Worm (Caenorhabditis elegans) whole organism, L1 larva: ENCODE data around the gene T24E12.10.
"Not testable (repeated sequence)": the region's sequence is repeated elsewhere in the genome, so short reads cannot be mapped to it uniquely, and the experiment has no call there.

Experiments
- ama-1 ChIP-seq: fragments of 150-350 bp; optimal IDR thresholded peaks from 2 replicates; lab custom pipeline; 2014
- ceh-8 ChIP-seq: fragments of 200-800 bp; sonication (Bioruptor generic); optimal IDR thresholded peaks from 2 replicates; lab custom pipeline; 2018; ENCODE audit warnings: mild to moderate bottlenecking, missing genetic modification characterization, moderate library complexity, missing compliant biosample characterization
- ceh-90 ChIP-seq: sonication (generic microtip); optimal IDR thresholded peaks from 2 replicates; lab custom pipeline; 2016; ENCODE audit warnings: missing genetic modification characterization, missing compliant biosample characterization
- egl-27 ChIP-seq, 2 experiments: fragments of 150-350 bp in 1 of 2; sonication (generic microtip); optimal IDR thresholded peaks; 3 replicates each; lab custom pipeline; 2017 to 2018; ENCODE audit warnings: missing biosample characterization in 2 of 2, missing genetic modification characterization in 2 of 2, missing genetic modification reagents in 2 of 2
- elt-3 ChIP-seq, 6 experiments: fragments of 150-350 bp in 1 of 6; sonication (generic microtip); optimal IDR thresholded peaks; 2 replicates each; lab custom pipeline; 2017 to 2018; ENCODE audit warnings: missing biosample characterization in 6 of 6, missing genetic modification characterization in 6 of 6, inconsistent platforms in 1 of 6
- fkh-10 ChIP-seq: sonication (generic microtip); optimal IDR thresholded peaks from 2 replicates; lab custom pipeline; 2017; ENCODE audit warnings: missing biosample characterization, missing genetic modification reagents, missing genetic modification characterization
- fkh-4 ChIP-seq: sonication (generic microtip); optimal IDR thresholded peaks from 2 replicates; lab custom pipeline; 2016; ENCODE audit warnings: missing compliant biosample characterization, missing genetic modification characterization, borderline replicate concordance
- fkh-8 ChIP-seq: sonication (generic microtip); optimal IDR thresholded peaks from 2 replicates; lab custom pipeline; 2016; ENCODE audit warnings: mild to moderate bottlenecking, missing genetic modification characterization, missing compliant biosample characterization
- grh-1 ChIP-seq: fragments of 200-800 bp; sonication (Bioruptor generic); IDR thresholded peaks from 2 replicates; pipeline ENCODE4 v1.3.6; 2022; ENCODE audit warnings: missing genetic modification reagents, missing genetic modification characterization, missing compliant biosample characterization
- hlh-17 ChIP-seq: fragments of 200-800 bp; sonication (Bioruptor generic); optimal IDR thresholded peaks from 2 replicates; lab custom pipeline; 2018; ENCODE audit warnings: missing genetic modification characterization, mild to moderate bottlenecking, missing compliant biosample characterization, moderate library complexity, borderline replicate concordance
- hlh-4 ChIP-seq: sonication (generic microtip); optimal IDR thresholded peaks from 2 replicates; lab custom pipeline; 2016; ENCODE audit warnings: mild to moderate bottlenecking, missing genetic modification characterization, missing compliant biosample characterization
- irx-1 ChIP-seq: sonication (generic microtip); optimal IDR thresholded peaks from 2 replicates; lab custom pipeline; 2016; ENCODE audit warnings: missing genetic modification characterization, missing compliant biosample characterization
- isw-1 ChIP-seq: fragments of 200-800 bp; sonication (Bioruptor generic); IDR thresholded peaks from 2 replicates; pipeline ENCODE4 v1.3.6; 2022; ENCODE audit warnings: missing genetic modification characterization, missing compliant biosample characterization
- jun-1 ChIP-seq: fragments of 150-350 bp; optimal IDR thresholded peaks from 2 replicates; lab custom pipeline; 2014; ENCODE audit warnings: missing biosample characterization, missing genetic modification reagents, missing genetic modification characterization
- lin-13 ChIP-seq: fragments of 150-350 bp; optimal IDR thresholded peaks from 2 replicates; lab custom pipeline; 2014; ENCODE audit warnings: missing biosample characterization, missing genetic modification reagents, missing genetic modification characterization
- lin-14 ChIP-seq: fragments of 200-800 bp; sonication (Bioruptor generic); optimal IDR thresholded peaks from 2 replicates; lab custom pipeline; 2018; ENCODE audit warnings: mild to moderate bottlenecking, missing genetic modification characterization, moderate library complexity, missing compliant biosample characterization
- lin-15B ChIP-seq: fragments of 150-350 bp; sonication (generic microtip); optimal IDR thresholded peaks from 3 replicates; lab custom pipeline; 2014; ENCODE audit warnings: missing biosample characterization, missing genetic modification characterization
- lin-35 ChIP-seq, 2 experiments: fragments of 150-350 bp; optimal IDR thresholded peaks; 2 replicates each; lab custom pipeline; 2014; ENCODE audit warnings: missing biosample characterization in 2 of 2, missing genetic modification characterization in 2 of 2, missing genetic modification reagents in 2 of 2
- lir-3 ChIP-seq: sonication (generic microtip); optimal IDR thresholded peaks from 2 replicates; lab custom pipeline; 2016; ENCODE audit warnings: mild to moderate bottlenecking, missing genetic modification characterization, moderate library complexity, missing compliant biosample characterization; ENCODE audit not compliant: poor library complexity
- lsy-2 ChIP-seq, 2 experiments: fragments of 150-350 bp; optimal IDR thresholded peaks; 2 replicates each; lab custom pipeline; 2014; ENCODE audit warnings: missing biosample characterization in 2 of 2, missing genetic modification characterization in 2 of 2
- mab-9 ChIP-seq: fragments of 200-800 bp; sonication (Bioruptor generic); IDR thresholded peaks from 2 replicates; pipeline ENCODE4 v1.3.6; 2022; ENCODE audit warnings: missing genetic modification reagents, missing genetic modification characterization, missing compliant biosample characterization
- mef-2 ChIP-seq: fragments of 150-350 bp; optimal IDR thresholded peaks from 2 replicates; lab custom pipeline; 2014; ENCODE audit warnings: missing biosample characterization, missing genetic modification characterization
- nhr-12 ChIP-seq: sonication (generic microtip); optimal IDR thresholded peaks from 2 replicates; lab custom pipeline; 2017; ENCODE audit warnings: missing biosample characterization, missing genetic modification characterization
- nhr-47 ChIP-seq: sonication (generic microtip); optimal IDR thresholded peaks from 2 replicates; lab custom pipeline; 2016; ENCODE audit warnings: mild to moderate bottlenecking, missing genetic modification characterization, moderate library complexity, missing compliant biosample characterization
- nhr-71 ChIP-seq: sonication (generic microtip); optimal IDR thresholded peaks from 2 replicates; lab custom pipeline; 2016; ENCODE audit warnings: mild to moderate bottlenecking, missing genetic modification characterization, moderate library complexity, missing compliant biosample characterization
- nhr-85 ChIP-seq: sonication (generic microtip); peaks from one replicate; lab custom pipeline; 2016; ENCODE audit warnings: missing genetic modification characterization, inconsistent platforms, missing compliant biosample characterization
- sup-37 ChIP-seq: fragments of 200-800 bp; sonication (Bioruptor generic); optimal IDR thresholded peaks from 2 replicates; lab custom pipeline; 2018; ENCODE audit warnings: mild to moderate bottlenecking, missing genetic modification characterization, missing compliant biosample characterization
- swsn-7 ChIP-seq: sonication (generic microtip); optimal IDR thresholded peaks from 2 replicates; lab custom pipeline; 2016; ENCODE audit warnings: missing genetic modification characterization, missing compliant biosample characterization
- vab-15 ChIP-seq: sonication (generic microtip); optimal IDR thresholded peaks from 2 replicates; lab custom pipeline; 2017; ENCODE audit warnings: missing genotype, mild to moderate bottlenecking, missing genetic modification characterization, missing compliant biosample characterization
- xbp-1 ChIP-seq: sonication (generic microtip); optimal IDR thresholded peaks from 2 replicates; lab custom pipeline; 2016; ENCODE audit warnings: missing genetic modification characterization, missing compliant biosample characterization
- zip-4 ChIP-seq: fragments of 200-800 bp; sonication (Bioruptor generic); optimal IDR thresholded peaks from 2 replicates; lab custom pipeline; 2018; ENCODE audit warnings: mild to moderate bottlenecking, missing genetic modification characterization, moderate library complexity, missing compliant biosample characterization

The T24E12.10 gene

ce11 chrII:3777802-3778201 is 4.8 kb upstream of the T24E12.10 start:
- TF ChIP-seq egl-27 (tag; optimal IDR thresholded peaks at IDR 0.05; lab: Kevin White, UChicago) (no peak), hlh-17 (GFP tag; lab: Kevin White, UChicago) (no peak), nhr-47 (tag; lab: Kevin White, UChicago) (peak; percentile 1), nhr-71 (tag; lab: Kevin White, UChicago) (peak; percentile 35), ceh-8 (peak; percentile 79), vab-15 (tag; lab: Kevin White, UChicago) (no peak), hlh-4 (tag; lab: Kevin White, UChicago) (no peak), fkh-8 (tag; lab: Kevin White, UChicago) (peak; percentile 51), lin-15B (tag; lab: Kevin White, UChicago) (no peak), fkh-10 (peak; percentile 36)

DNA sequence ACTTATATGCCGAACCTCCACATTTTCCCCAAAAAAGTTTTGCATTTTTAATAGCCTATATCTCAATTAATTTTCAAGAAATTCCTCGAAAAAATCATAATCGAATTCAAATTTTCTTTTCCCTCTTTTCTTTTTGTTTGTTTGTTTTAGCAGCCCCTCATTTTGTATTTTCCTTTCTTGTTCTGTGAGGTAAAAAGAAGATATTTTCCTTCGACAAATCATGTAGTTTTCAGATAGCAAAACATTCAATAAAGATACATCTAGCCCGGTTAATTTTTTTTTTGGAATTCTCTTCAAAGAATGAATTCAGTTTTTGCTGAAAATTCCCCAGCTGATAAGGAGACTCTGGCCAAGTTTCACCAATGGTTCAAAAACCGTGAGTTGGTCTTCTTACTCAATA is 2.7 kb upstream of the T24E12.10 start, which contains the start of gene T24E12.3:
T24E12.3 (plus strand) TSS at position 301 of the 400 bp plus-strand sequence.
- TF ChIP-seq isw-1 (no peak), xbp-1 (tag; lab: Kevin White, UChicago) (no peak), ceh-90 (tag; lab: Kevin White, UChicago) (no peak), jun-1 (no peak), lin-14 (GFP tag; lab: Kevin White, UChicago) (no peak), mef-2 (tag; lab: Kevin White, UChicago) (no peak), lin-13 (GFP tag; lab: Kevin White, UChicago) (no peak), mab-9 (GFP tag; lab: Robert Waterston, UW) (no peak), fkh-8 (tag; lab: Kevin White, UChicago) (no peak), zip-4 (GFP tag; lab: Kevin White, UChicago) (no peak), nhr-12 (tag; lab: Kevin White, UChicago) (no peak), sup-37 (GFP tag; lab: Kevin White, UChicago) (no peak), swsn-7 (tag; lab: Kevin White, UChicago) (no peak), lin-35 (GFP tag; optimal IDR thresholded peaks at IDR 0.05; lab: Kevin White, UChicago) (no peak), nhr-85 (tag; lab: Kevin White, UChicago) (no peak)

ce11 chrII:3771640-3772039 is 1.4 kb downstream of the T24E12.10 start:
- TF ChIP-seq elt-3 (tag; optimal IDR thresholded peaks at IDR 0.05; lab: Kevin White, UChicago) (no peak), irx-1 (tag; lab: Kevin White, UChicago) (no peak), grh-1 (GFP tag; lab: Robert Waterston, UW) (no peak), ceh-8 (no peak), hlh-4 (tag; lab: Kevin White, UChicago) (no peak), egl-27 (tag; optimal IDR thresholded peaks at IDR 0.05; lab: Kevin White, UChicago) (no peak)
- TF ChIP-seq, all 84 proteins: peak for 0

- no peak for TF ChIP-seq lsy-2 (tag; optimal IDR thresholded peaks at IDR 0.05; lab: Kevin White, UChicago)
Measured at ce11 chrII:3764486-3764885, 8.5 kb downstream of the T24E12.10 start, which contains the start of gene srx-112. srx-112 (minus strand) TSS chrII:3764586.

DNA sequence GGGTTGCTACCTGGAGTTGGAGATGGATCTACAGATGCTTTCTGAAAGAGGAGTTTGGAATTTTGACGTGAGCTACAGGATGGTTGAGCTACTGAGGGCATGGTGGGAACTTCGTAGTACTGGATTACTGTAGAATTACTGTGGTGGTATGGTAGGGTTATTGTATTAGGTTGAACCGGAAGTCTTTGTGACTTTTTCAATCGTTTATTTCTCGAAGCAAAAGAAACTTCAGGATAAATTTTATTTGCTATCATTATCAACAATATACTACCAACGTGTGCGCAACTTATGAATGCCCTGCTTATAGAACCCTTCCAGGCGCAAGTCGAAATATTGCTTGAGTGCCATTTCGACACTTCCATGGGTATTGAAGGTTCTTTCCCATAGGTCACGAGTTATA is 11.4 kb downstream of the T24E12.10 start, which contains the start of gene T24E12.6:
T24E12.6 (minus strand) TSS at position 101 of the 400 bp plus-strand sequence.
- TF ChIP-seq ama-1; hlh-4 (tag; lab: Kevin White, UChicago); lir-3 (tag; lab: Kevin White, UChicago): not testable (repeated sequence)
- TF ChIP-seq, all 84 proteins: peak for 0; not testable (repeated sequence) for 84

- TF ChIP-seq nhr-71 (tag; lab: Kevin White, UChicago) (peak; percentile 52), fkh-4 (no peak), fkh-8 (tag; lab: Kevin White, UChicago) (peak; percentile 55)
Measured at ce11 chrII:3759010-3759409, 14.0 kb downstream of the T24E12.10 start, which contains the start of gene T24E12.12. T24E12.12 (plus strand) TSS chrII:3759290.
